Worm (Caenorhabditis elegans) whole organism, mixed stage, embryonic: Measurements from ENCODE around the gene C08F11.17.

Source experiments
- M03D4.4 ChIP-seq: sonication (generic microtip); optimal IDR thresholded peaks from 2 replicates; lab custom pipeline; 2017; ENCODE audit warnings: mild to moderate bottlenecking, missing genetic modification characterization, missing compliant biosample characterization
- ces-1 ChIP-seq: fragments of 150-350 bp; optimal IDR thresholded peaks from 2 replicates; lab custom pipeline; 2014; ENCODE audit warnings: missing biosample characterization, missing genetic modification reagents, missing genetic modification characterization
- elt-1 ChIP-seq: sonication (generic microtip); optimal IDR thresholded peaks from 2 replicates; lab custom pipeline; 2017; ENCODE audit warnings: missing genetic modification characterization, mild to moderate bottlenecking, missing compliant biosample characterization, antibody characterized with exemption, moderate library complexity, borderline replicate concordance; ENCODE audit not compliant: insufficient read depth
- flh-1 ChIP-seq: fragments of 200-800 bp; sonication (Bioruptor generic); optimal IDR thresholded peaks from 2 replicates; lab custom pipeline; 2018; ENCODE audit warnings: mild to moderate bottlenecking, missing genetic modification characterization, moderate library complexity, missing compliant biosample characterization
- hlh-1 ChIP-seq: fragments of 150-350 bp; optimal IDR thresholded peaks from 2 replicates; lab custom pipeline; 2014; ENCODE audit warnings: missing biosample characterization, missing genetic modification reagents, missing genetic modification characterization
- lin-13 ChIP-seq: fragments of 150-350 bp; optimal IDR thresholded peaks from 2 replicates; lab custom pipeline; 2014; ENCODE audit warnings: missing biosample characterization, missing genetic modification characterization
- lsy-2 ChIP-seq: fragments of 150-350 bp; optimal IDR thresholded peaks from 2 replicates; lab custom pipeline; 2014; ENCODE audit warnings: missing biosample characterization, missing genetic modification characterization
- mep-1 ChIP-seq: fragments of 150-350 bp; optimal IDR thresholded peaks from 2 replicates; lab custom pipeline; 2017; ENCODE audit warnings: missing biosample characterization, missing genetic modification reagents, missing genetic modification characterization, inconsistent platforms
- nhr-12 ChIP-seq: fragments of 150-350 bp; optimal IDR thresholded peaks from 2 replicates; lab custom pipeline; 2014; ENCODE audit warnings: missing biosample characterization, missing genetic modification characterization
- nhr-2 ChIP-seq: fragments of 150-350 bp; optimal IDR thresholded peaks from 2 replicates; lab custom pipeline; 2014; ENCODE audit warnings: missing biosample characterization, missing genetic modification characterization
- nhr-237 ChIP-seq: fragments of 150-350 bp; optimal IDR thresholded peaks from 2 replicates; lab custom pipeline; 2014; ENCODE audit warnings: missing biosample characterization, missing genetic modification characterization
- pha-4 ChIP-seq: fragments of 150-350 bp; optimal IDR thresholded peaks from 2 replicates; lab custom pipeline; 2018; ENCODE audit warnings: missing biosample characterization, missing genetic modification reagents, missing genetic modification characterization
- snpc-4 ChIP-seq: fragments of 150-350 bp; optimal IDR thresholded peaks from 2 replicates; lab custom pipeline; 2014; ENCODE audit warnings: missing biosample characterization, missing genetic modification characterization
- unc-39 ChIP-seq: fragments of 150-350 bp; optimal IDR thresholded peaks from 2 replicates; lab custom pipeline; 2014; ENCODE audit warnings: missing biosample characterization, missing genetic modification characterization

ce11 chrIV:13647558-13647957 is 2.6 kb downstream of the C08F11.17 start, which contains the start of gene ule-4:
- TF ChIP-seq ces-1 (GFP tag; lab: Kevin White, UChicago), result no peak
- no peak for TF ChIP-seq hlh-1 (tag; lab: Kevin White, UChicago)
- no peak for TF ChIP-seq lsy-2 (tag; lab: Kevin White, UChicago)
- TF ChIP-seq nhr-12 (tag; lab: Kevin White, UChicago), result no peak
- no peak for TF ChIP-seq elt-1 (tag; lab: Kevin White, UChicago)
- TF ChIP-seq flh-1 (GFP tag; lab: Kevin White, UChicago), result no peak
- no peak for TF ChIP-seq snpc-4 (tag; lab: Kevin White, UChicago)
- TF ChIP-seq nhr-2 (tag; lab: Kevin White, UChicago), result no peak
- no peak for TF ChIP-seq M03D4.4
- no peak for TF ChIP-seq mep-1 (tag; lab: Kevin White, UChicago)
- TF ChIP-seq unc-39 (tag; lab: Kevin White, UChicago), result no peak
- TF ChIP-seq pha-4 (tag; lab: Kevin White, UChicago), result no peak
- no peak for TF ChIP-seq nhr-237 (tag; lab: Kevin White, UChicago)
- no peak for TF ChIP-seq lin-13 (tag; lab: Kevin White, UChicago)
